Fruit fly (Drosophila melanogaster) whole organism: ENCODE results near the gene CG42831.

Experiments used
- CG8478 ChIP-seq: fragments of >200 bp; optimal IDR thresholded peaks from 2 replicates; lab custom pipeline; 2018; ENCODE audit warnings: inconsistent platforms
- Dll ChIP-seq: fragments of >200 bp; optimal IDR thresholded peaks from 2 replicates; lab custom pipeline; 2017
- EcR ChIP-seq, 2 experiments: fragments of >200 bp; optimal IDR thresholded peaks; 2 replicates each; lab custom pipeline; 2017; ENCODE audit warnings: missing biosample characterization in 2 of 2, missing genetic modification characterization in 2 of 2, missing genetic modification reagents in 2 of 2
- pan ChIP-seq: fragments of >200 bp; optimal IDR thresholded peaks from 2 replicates; lab custom pipeline; 2017
- psq ChIP-seq: fragments of >200 bp; optimal IDR thresholded peaks from 2 replicates; lab custom pipeline; 2017
- usp ChIP-seq: fragments of >200 bp; optimal IDR thresholded peaks from 2 replicates; lab custom pipeline; 2017; ENCODE audit warnings: missing biosample characterization, missing genetic modification characterization, mixed read lengths

Gene CG42831

DNA sequence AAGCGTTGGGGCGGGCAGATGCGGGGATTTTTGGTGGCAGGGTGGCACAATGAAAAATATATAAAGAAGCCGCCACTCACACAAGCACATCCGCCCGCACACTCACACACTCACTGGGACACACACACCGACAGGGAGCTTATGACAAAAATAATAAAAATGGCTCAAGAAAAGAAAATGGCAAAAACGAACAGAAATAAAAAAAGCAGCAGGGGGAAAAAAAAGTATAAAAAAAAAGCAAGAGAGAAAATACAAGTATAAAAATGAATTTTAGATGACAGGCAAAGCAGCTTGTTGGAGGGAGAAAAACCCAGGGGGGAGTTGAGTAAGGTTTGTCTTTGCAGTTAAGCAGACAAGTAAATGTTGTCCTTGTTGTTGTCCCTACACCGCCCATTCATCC is 708 bp upstream of the CG42831 start:
- TF ChIP-seq CG8478 (no peak), EcR (GFP tag; optimal IDR thresholded peaks at IDR 0.05; lab: Kevin White, UChicago) (no peak)

DNA sequence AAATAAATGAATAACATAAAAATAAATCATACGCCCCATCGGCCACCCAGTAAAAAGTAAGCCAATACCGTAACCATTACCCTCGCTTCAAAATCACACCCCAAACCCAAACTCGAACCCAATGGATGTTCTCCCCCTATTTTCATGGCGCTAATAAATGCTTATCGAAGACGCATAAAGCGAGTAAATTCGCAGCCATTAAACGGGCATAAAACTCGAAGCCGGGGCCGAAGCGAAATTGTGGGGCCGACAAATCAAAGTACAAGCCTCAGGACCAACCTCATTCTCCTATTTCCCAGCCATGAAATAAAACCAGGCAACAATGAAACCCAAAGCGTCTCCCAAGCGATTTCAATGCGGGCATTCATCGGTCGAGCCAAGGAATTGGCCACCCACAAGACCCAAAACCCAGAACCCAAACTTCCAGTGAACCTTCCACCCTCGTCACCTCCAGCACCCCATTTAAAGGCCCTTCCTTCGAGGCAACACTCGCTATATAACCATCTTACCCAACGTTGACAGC is 367 bp downstream of the CG42831 start:
- no peak for TF ChIP-seq pan (lab: Kevin White, UChicago)
- no peak for TF ChIP-seq Dll
- TF ChIP-seq EcR (GFP tag; optimal IDR thresholded peaks at IDR 0.05; lab: Kevin White, UChicago), result no peak
- no peak for TF ChIP-seq usp
- no peak for TF ChIP-seq psq (lab: Kevin White, UChicago)
- no peak for TF ChIP-seq CG8478

dm6 chr3L:10816703-10817531 is 2.3 kb downstream of the CG42831 start:
- TF ChIP-seq Dll (no peak), CG8478 (no peak), psq (lab: Kevin White, UChicago) (no peak), EcR (GFP tag; optimal IDR thresholded peaks at IDR 0.05; lab: Kevin White, UChicago) (no peak), pan (lab: Kevin White, UChicago) (no peak), usp (no peak)

DNA sequence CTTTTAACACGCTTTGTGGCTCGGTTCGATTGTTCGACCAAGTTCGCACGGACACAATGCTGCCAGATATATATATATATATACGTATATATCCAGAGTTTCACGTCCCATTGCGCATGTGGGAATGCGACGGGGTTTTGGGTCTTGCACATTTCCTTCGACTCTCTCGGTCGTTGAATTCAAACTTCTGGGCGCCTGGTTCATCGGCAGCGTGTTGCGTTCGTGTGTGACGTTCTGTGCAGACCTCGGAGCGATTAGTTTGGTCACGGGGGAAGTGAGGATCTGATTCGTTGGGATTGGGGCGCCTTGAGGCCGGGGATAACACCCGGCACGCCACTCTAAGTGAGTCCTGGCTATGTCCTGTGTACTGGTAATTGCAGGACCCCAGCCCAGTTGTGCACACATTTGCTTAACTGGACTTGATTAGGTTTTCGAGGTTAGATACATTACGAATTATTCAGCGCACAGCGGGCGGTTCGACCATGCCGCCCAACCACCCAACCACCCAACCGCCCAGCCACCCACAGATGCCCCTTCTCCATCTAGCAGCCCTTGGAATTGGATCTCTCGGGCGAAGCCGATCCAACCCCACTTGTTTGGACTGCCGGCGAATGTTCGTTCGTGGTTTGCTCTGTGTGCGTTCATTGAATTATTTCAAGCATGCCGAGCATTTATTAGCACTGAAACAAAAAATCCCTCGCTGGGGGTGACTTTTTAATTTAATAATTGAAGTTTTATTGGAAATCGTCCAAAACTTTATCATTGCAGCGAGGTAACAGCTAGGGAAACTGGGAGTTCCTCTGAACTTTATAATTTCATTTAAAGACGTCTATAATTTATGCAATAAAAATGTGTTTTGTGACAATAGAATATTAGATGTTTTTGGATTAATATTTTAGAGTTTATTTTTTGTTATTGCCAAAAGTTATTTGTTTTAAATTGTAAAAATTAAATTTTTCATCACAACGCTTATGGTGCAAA is 3.3 kb downstream of the CG42831 start:
- TF ChIP-seq EcR (GFP tag; optimal IDR thresholded peaks at IDR 0.05; lab: Kevin White, UChicago), result no peak
- TF ChIP-seq CG8478, result no peak

DNA sequence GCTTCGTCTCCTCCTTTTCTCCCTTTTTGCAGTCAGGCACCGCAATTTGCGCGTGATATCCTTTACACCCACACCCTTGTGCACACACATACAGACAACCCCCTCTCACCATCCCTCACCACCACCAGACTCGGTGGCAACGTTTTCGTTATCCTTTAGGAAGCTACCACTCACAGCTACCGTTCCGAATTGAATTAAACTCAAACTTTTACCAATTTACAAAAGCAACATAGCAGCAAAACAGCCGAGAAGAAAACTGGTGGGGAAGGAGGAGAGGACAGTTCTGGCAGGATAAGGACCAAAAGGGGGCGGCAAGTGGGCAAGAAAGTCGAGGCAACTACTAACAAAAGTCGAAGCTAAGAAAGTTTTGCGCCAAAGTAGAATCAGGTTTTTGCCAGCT is 6.8 kb downstream of the CG42831 start:
- no peak for TF ChIP-seq CG8478
- TF ChIP-seq EcR (GFP tag; optimal IDR thresholded peaks at IDR 0.05; lab: Kevin White, UChicago), result no peak
- TF ChIP-seq psq (lab: Kevin White, UChicago), result no peak
- TF ChIP-seq usp, result no peak
- TF ChIP-seq pan (lab: Kevin White, UChicago), result no peak
- no peak for TF ChIP-seq Dll

DNA sequence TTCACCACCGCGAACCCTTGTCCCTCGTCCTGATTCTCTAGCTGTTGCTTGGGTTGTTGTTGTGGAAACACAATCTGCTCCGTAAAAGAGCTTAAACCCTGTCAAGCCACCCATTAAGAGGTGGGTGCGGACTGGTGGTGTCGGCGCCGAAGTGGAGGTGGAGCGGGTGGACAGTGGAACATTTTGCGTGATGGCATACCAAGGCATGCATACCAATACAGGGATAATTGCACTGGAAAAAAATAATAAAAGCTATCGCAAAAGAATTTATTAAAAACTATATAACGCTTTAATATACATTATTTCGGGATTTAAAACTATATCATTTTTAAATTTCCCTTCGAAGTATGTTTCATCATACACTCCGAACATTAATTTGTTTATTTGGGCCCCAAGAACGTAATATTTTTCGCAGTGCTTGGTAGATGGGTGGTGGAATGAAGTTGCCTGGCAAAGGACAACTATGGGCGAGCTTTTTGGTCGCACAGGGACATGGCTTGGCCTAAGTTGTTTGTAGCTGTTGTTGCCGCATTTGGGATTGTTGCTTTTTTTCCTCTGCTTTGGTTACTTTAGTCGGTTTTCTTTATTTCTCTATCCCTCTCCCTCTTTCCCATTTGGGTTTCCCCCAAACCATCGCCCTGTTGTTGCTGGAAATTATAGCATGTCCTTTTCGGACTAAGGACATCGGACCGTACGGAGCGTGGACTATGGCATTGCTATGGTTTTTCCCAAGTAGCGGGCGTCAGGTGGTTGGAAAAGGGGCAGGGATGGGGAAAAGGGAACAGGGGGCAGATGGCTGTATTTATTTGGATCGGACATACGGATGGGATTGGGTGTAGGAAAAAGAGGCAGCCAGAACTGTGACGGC is 8.0 kb downstream of the CG42831 start:
- TF ChIP-seq EcR (GFP tag; optimal IDR thresholded peaks at IDR 0.05; lab: Kevin White, UChicago), result no peak
- TF ChIP-seq psq (lab: Kevin White, UChicago), result no peak
- TF ChIP-seq Dll, result no peak
- no peak for TF ChIP-seq CG8478

DNA sequence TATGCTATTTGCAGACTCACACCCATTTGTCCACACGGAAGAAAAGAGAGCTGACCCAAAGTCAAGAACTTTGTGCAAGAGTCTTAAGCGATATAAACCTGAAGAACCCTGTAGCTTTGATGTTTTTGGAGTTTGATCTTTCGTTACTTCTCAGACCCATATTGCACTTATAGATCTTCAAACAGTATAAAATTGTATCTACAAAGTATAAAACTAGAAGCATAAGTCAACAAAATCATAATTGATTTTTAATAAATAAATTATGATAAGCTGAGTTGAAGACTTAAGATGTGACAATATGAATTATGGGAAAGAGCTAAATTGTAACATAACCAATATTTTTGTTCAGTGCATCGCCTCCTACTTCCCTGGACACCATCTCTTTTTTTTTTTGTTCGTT is 12.7 kb downstream of the CG42831 start:
- TF ChIP-seq Dll (no peak), CG8478 (no peak), psq (lab: Kevin White, UChicago) (no peak), usp (no peak), EcR (GFP tag; optimal IDR thresholded peaks at IDR 0.05; lab: Kevin White, UChicago) (no peak), pan (lab: Kevin White, UChicago) (no peak)

DNA sequence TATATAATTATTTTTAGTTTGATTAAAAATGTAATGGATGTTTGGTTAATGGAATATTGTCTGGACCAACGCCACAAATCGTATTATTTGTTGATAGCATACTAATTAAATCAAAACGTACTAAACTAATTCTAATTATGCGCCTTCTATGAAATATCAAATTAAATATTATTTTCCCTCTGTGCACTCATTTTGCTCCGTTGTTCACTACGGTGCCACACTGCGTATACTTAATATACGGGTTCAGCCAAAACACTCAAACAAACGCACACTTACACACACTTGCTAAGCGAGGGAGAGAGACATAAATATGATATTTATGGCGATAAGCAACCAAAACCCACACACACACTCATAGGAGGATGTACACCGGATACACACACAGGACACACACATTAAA is 14.5 kb downstream of the CG42831 start:
- TF ChIP-seq usp (no peak), psq (lab: Kevin White, UChicago) (no peak), EcR (GFP tag; optimal IDR thresholded peaks at IDR 0.05; lab: Kevin White, UChicago) (no peak), Dll (no peak), CG8478 (no peak), pan (lab: Kevin White, UChicago) (no peak)

dm6 chr3L:10833222-10833621 is 18.6 kb downstream of the CG42831 start:
- no peak for TF ChIP-seq pan (lab: Kevin White, UChicago)
- TF ChIP-seq Dll, result no peak
- no peak for TF ChIP-seq usp
- no peak for TF ChIP-seq CG8478
- no peak for TF ChIP-seq EcR (GFP tag; optimal IDR thresholded peaks at IDR 0.05; lab: Kevin White, UChicago)
- TF ChIP-seq psq (lab: Kevin White, UChicago), result no peak

dm6 chr3L:10835228-10835627 is 20.6 kb downstream of the CG42831 start, which contains the start of gene tna:
TSS of gene tna (plus strand) at chr3L:10835528.
- TF ChIP-seq pan (lab: Kevin White, UChicago) (no peak), EcR (GFP tag; optimal IDR thresholded peaks at IDR 0.05; lab: Kevin White, UChicago) (no peak), psq (lab: Kevin White, UChicago) (no peak), Dll (no peak), CG8478 (no peak), usp (no peak)

DNA sequence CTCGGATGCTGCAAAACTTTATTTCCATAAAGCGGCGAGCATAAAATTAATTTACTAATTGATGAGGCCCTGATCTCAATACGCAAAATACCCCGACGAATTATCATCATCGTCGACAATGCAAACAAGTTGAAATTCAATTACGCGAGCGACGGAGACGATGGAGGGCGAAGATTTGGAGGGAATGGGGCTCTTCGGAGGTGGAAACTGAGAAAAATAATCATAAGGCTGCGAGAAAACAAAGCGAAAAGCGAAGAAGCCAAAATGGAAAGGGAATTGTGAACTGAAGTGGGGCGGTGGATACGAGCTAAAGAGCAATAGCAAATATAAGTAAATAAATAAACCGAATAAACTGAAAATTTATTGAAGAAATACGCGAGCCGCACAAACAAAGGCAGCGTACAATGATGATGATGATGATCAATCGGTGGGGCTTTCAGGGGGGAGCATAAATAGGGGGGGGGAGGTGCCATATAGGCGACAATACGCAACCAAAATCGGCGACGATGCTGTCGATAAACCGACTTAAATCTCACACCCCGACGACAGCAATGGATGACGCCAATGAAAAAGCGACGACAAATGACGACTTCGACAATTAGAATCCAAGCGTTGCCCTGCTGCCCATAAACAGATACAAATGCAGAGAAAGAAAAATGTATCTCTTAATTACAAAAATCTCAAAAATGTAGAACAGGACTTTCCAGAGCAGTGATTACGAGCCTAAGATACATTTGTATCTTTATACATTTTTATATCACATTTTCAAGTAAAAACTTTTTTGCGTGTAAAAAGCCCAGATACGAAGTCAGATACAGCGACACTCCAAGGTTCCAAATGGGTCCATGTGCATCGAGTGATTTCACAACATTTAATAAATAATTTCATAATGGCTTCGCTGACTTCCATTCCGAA is 23.5 kb downstream of the CG42831 start:
- no peak for TF ChIP-seq CG8478
- TF ChIP-seq EcR (GFP tag; optimal IDR thresholded peaks at IDR 0.05; lab: Kevin White, UChicago), result no peak
- no peak for TF ChIP-seq psq (lab: Kevin White, UChicago)
- no peak for TF ChIP-seq pan (lab: Kevin White, UChicago)
- TF ChIP-seq usp, result no peak
- no peak for TF ChIP-seq Dll
